Fruit fly (Drosophila melanogaster): ENCODE measurements around the gene Atg1.

The Atg1 gene

dm6 chr3L:12734550-12735012 is 70.3 kb downstream of the Atg1 start, which contains the start of the genes SmD1 and Ptp69D (continued):
- TF ChIP-seq Sox102F (GFP tag; optimal IDR thresholded peaks at IDR 0.05) = no peak
- TF ChIP-seq CG31441 (GFP tag; IDR thresholded peaks at IDR 0.05) = no peak
- TF ChIP-seq chn (GFP tag; optimal IDR thresholded peaks at IDR 0.05) = no peak
- TF ChIP-seq fd3F (GFP tag; optimal IDR thresholded peaks at IDR 0.05) = no peak
- TF ChIP-seq tll (GFP tag; optimal IDR thresholded peaks at IDR 0.05) = peak in 1 of 2 experiments; percentile 48
- no peak for TF ChIP-seq Oli (tag; optimal IDR thresholded peaks at IDR 0.05)
- TF ChIP-seq CG2116 (GFP tag; optimal IDR thresholded peaks at IDR 0.05) = peak; percentile 83
- TF ChIP-seq CG6272 (GFP tag; IDR thresholded peaks at IDR 0.05) = no peak
- no peak for TF ChIP-seq ftz-f1 (GFP tag; optimal IDR thresholded peaks at IDR 0.05)
- TF ChIP-seq NFAT (GFP tag; IDR thresholded peaks at IDR 0.05) = no peak
- no peak; the same call in 1 of the 2 replicates for TF ChIP-seq CG14667 (GFP tag; IDR thresholded peaks at IDR 0.05)
- peak; percentile 72 for TF ChIP-seq sqz (GFP tag; optimal IDR thresholded peaks at IDR 0.05)
- no peak for TF ChIP-seq Nf-YA (GFP tag; IDR thresholded peaks at IDR 0.05)
- no peak for TF ChIP-seq CG16779 (GFP tag; IDR thresholded peaks at IDR 0.05)
- peak; percentile 55 for TF ChIP-seq pzg (GFP tag; optimal IDR thresholded peaks at IDR 0.05)
- TF ChIP-seq Antp (GFP tag; optimal IDR thresholded peaks at IDR 0.05) = no peak
- TF ChIP-seq schlank (tag; optimal IDR thresholded peaks at IDR 0.05) = no peak
- TF ChIP-seq gce (GFP tag; IDR thresholded peaks at IDR 0.05) = no peak
- no peak for TF ChIP-seq Hr39 (optimal IDR thresholded peaks at IDR 0.05)
- no peak for TF ChIP-seq CkIIα-i1 (GFP tag; IDR thresholded peaks at IDR 0.05)
- no peak for TF ChIP-seq CG11504 (tag; optimal IDR thresholded peaks at IDR 0.05)
- no peak for TF ChIP-seq CG9215 (GFP tag; IDR thresholded peaks at IDR 0.05)
- TF ChIP-seq CG4360 (GFP tag; IDR thresholded peaks at IDR 0.05) = no peak
- peak; percentile 72 for TF ChIP-seq CG14710 (tag; optimal IDR thresholded peaks at IDR 0.05)
- peak; percentile 44; the same call in 2 of the 3 replicates for TF ChIP-seq CG34224 (GFP tag; IDR thresholded peaks at IDR 0.05; ENCODE audit: partially characterized antibody)
- no peak for TF ChIP-seq Trl (optimal IDR thresholded peaks at IDR 0.05)
- TF ChIP-seq Trl (GFP tag; optimal IDR thresholded peaks at IDR 0.05) = no peak
- no peak for TF ChIP-seq crol (GFP tag; IDR thresholded peaks at IDR 0.05)
- TF ChIP-seq pros (GFP tag; optimal IDR thresholded peaks at IDR 0.05) = no peak
- TF ChIP-seq CG7357 (GFP tag; IDR thresholded peaks at IDR 0.05) = no peak
- peak; percentile 91 for TF ChIP-seq sd (tag; optimal IDR thresholded peaks at IDR 0.05)
- no peak for TF ChIP-seq CG8089 (GFP tag; optimal IDR thresholded peaks at IDR 0.05)
- TF ChIP-seq pnt (GFP tag; optimal IDR thresholded peaks at IDR 0.05) = no peak
- no peak for TF ChIP-seq corto (GFP tag; optimal IDR thresholded peaks at IDR 0.05)
- no peak for TF ChIP-seq abd-A (tag; optimal IDR thresholded peaks at IDR 0.05)
- no peak for TF ChIP-seq wor (GFP tag; IDR thresholded peaks at IDR 0.05)
- TF ChIP-seq CG14050 (GFP tag; IDR thresholded peaks at IDR 0.05) = no peak
- no peak for TF ChIP-seq emc (GFP tag; optimal IDR thresholded peaks at IDR 0.05)
- TF ChIP-seq dmrt99B (tag; optimal IDR thresholded peaks at IDR 0.05) = no peak
- peak; percentile 29 for TF ChIP-seq Hr3 (GFP tag; optimal IDR thresholded peaks at IDR 0.05)
- TF ChIP-seq CG30431 (GFP tag; optimal IDR thresholded peaks at IDR 0.05) = no peak
- TF ChIP-seq CG4820 (GFP tag; optimal IDR thresholded peaks at IDR 0.05) = peak; percentile 14
- no peak for TF ChIP-seq Poxn (GFP tag; IDR thresholded peaks at IDR 0.05)
- no peak for TF ChIP-seq Tbp (GFP tag; optimal IDR thresholded peaks at IDR 0.05)
- no peak for TF ChIP-seq wek (GFP tag; optimal IDR thresholded peaks at IDR 0.05)
- TF ChIP-seq Meics (GFP tag; optimal IDR thresholded peaks at IDR 0.05) = no peak
- peak; percentile 59 for TF ChIP-seq hbn (GFP tag; IDR thresholded peaks at IDR 0.05; ENCODE audit: partially characterized antibody)
- peak; percentile 68 for TF ChIP-seq Bgb (GFP tag; IDR thresholded peaks at IDR 0.05; ENCODE audit: partially characterized antibody)
- TF ChIP-seq gcm2 (GFP tag; optimal IDR thresholded peaks at IDR 0.05) = no peak
- no peak for TF ChIP-seq CG18619 (GFP tag; optimal IDR thresholded peaks at IDR 0.05)
- TF ChIP-seq Pdp1 (GFP tag; optimal IDR thresholded peaks at IDR 0.05) = no peak
- peak; percentile 13 for TF ChIP-seq CG33557 (GFP tag; optimal IDR thresholded peaks at IDR 0.05)

Measured in whole organism, embryonic.